In genomic region chrX:13529673-13530072, dm6 we compare ENCODE assay signal across 4 fruit fly cellular contexts.
TF ChIP-seq lines count a peak whose summit lies in the region.

No protein-coding gene starts in this region.

- TF ChIP-seq CTCF in whole organism, embryonic (GFP tag; optimal IDR thresholded peaks at IDR 0.05; lab: Kevin White, UChicago) = no peak

TF ChIP-seq in whole organism, embryonic, 481 proteins besides CTCF, POLR2A, EP300 and RAD21 (continues in another document):
- TF ChIP-seq CG31441 (GFP tag; IDR thresholded peaks at IDR 0.05; lab: Robert Waterston, UW) = no peak
- TF ChIP-seq slbo (GFP tag; IDR thresholded peaks at IDR 0.05; lab: Robert Waterston, UW) = no peak
- TF ChIP-seq Ada2b (GFP tag; IDR thresholded peaks at IDR 0.05; lab: Robert Waterston, UW) = 0 out of 2 replicates have a peak, but pooled peaks have one; percentile 30
- no peak for TF ChIP-seq dimm (GFP tag; IDR thresholded peaks at IDR 0.05; lab: Robert Waterston, UW)
- no peak for TF ChIP-seq tna (GFP tag; IDR thresholded peaks at IDR 0.05; lab: Robert Waterston, UW; ENCODE audit: partially characterized antibody)
- no peak for TF ChIP-seq Dp (GFP tag; optimal IDR thresholded peaks at IDR 0.05; lab: Kevin White, UChicago)
- TF ChIP-seq CG6765 (GFP tag; optimal IDR thresholded peaks at IDR 0.05; lab: Kevin White, UChicago) = no peak
- TF ChIP-seq bsh (GFP tag; optimal IDR thresholded peaks at IDR 0.05; lab: Kevin White, UChicago) = no peak
- TF ChIP-seq Doc2 (GFP tag; IDR thresholded peaks at IDR 0.05; lab: Robert Waterston, UW) = no peak
- no peak for TF ChIP-seq br (optimal IDR thresholded peaks at IDR 0.05; lab: Kevin White, UChicago)
- no peak for TF ChIP-seq CG13775 (GFP tag; optimal IDR thresholded peaks at IDR 0.05; lab: Kevin White, UChicago)
- TF ChIP-seq sima (GFP tag; optimal IDR thresholded peaks at IDR 0.05; lab: Kevin White, UChicago) = no peak
- no peak for TF ChIP-seq pan (optimal IDR thresholded peaks at IDR 0.05; lab: Kevin White, UChicago)
- TF ChIP-seq pan (GFP tag; optimal IDR thresholded peaks at IDR 0.05 in 1 of 2, IDR thresholded peaks at IDR 0.05 in 1 of 2) = peak in 1 of 2 experiments; percentile 11
- TF ChIP-seq CG12104 (GFP tag; optimal IDR thresholded peaks at IDR 0.05; lab: Kevin White, UChicago) = no peak
- no peak for TF ChIP-seq Pdp1 (GFP tag; optimal IDR thresholded peaks at IDR 0.05; lab: Kevin White, UChicago)
- TF ChIP-seq CG14441 (GFP tag; IDR thresholded peaks at IDR 0.05; lab: Robert Waterston, UW) = no peak
- no peak for TF ChIP-seq psq (GFP tag; optimal IDR thresholded peaks at IDR 0.05; lab: Kevin White, UChicago)
- TF ChIP-seq CG8478 (optimal IDR thresholded peaks at IDR 0.05; lab: Kevin White, UChicago) = no peak
- no peak for TF ChIP-seq Scr (GFP tag; IDR thresholded peaks at IDR 0.05; lab: Robert Waterston, UW; ENCODE audit: partially characterized antibody)
- TF ChIP-seq gem (tag; optimal IDR thresholded peaks at IDR 0.05; lab: Kevin White, UChicago) = peak; percentile 32
- no peak for TF ChIP-seq CG12219 (GFP tag; optimal IDR thresholded peaks at IDR 0.05; lab: Kevin White, UChicago)
- no peak for TF ChIP-seq Nf-YC (tag; optimal IDR thresholded peaks at IDR 0.05; lab: Kevin White, UChicago)

TF ChIP-seq in whole organism, prepupa, 60 proteins besides CTCF, POLR2A, EP300 and RAD21 (continues in another document):
- peak; percentile 71 for TF ChIP-seq svp (GFP tag; lab: Kevin White, UChicago)
- TF ChIP-seq CG4318 (GFP tag; optimal IDR thresholded peaks at IDR 0.05; lab: Kevin White, UChicago) = no peak
- TF ChIP-seq dsx (GFP tag; optimal IDR thresholded peaks at IDR 0.05; lab: Kevin White, UChicago; ENCODE audit: poor library complexity, severe bottlenecking) = no peak
- peak; percentile 29 for TF ChIP-seq CG3919 (GFP tag; optimal IDR thresholded peaks at IDR 0.05; lab: Kevin White, UChicago)
- TF ChIP-seq CG11902 (GFP tag; optimal IDR thresholded peaks at IDR 0.05; lab: Kevin White, UChicago) = no peak
- peak; percentile 6 for TF ChIP-seq OdsH (GFP tag; optimal IDR thresholded peaks at IDR 0.05; lab: Kevin White, UChicago)
- TF ChIP-seq Gug (GFP tag; IDR thresholded peaks at IDR 0.05; lab: Robert Waterston, UW) = no peak
- no peak for TF ChIP-seq acj6 (GFP tag; optimal IDR thresholded peaks at IDR 0.05; lab: Kevin White, UChicago)
- TF ChIP-seq Met (GFP tag; optimal IDR thresholded peaks at IDR 0.05; lab: Kevin White, UChicago) = peak; percentile 23
- TF ChIP-seq CG11294 (GFP tag; IDR thresholded peaks at IDR 0.05; lab: Robert Waterston, UW) = no peak
- peak; percentile 3 for TF ChIP-seq Smox (GFP tag; optimal IDR thresholded peaks at IDR 0.05; lab: Kevin White, UChicago)
- TF ChIP-seq Eip93F (GFP tag; optimal IDR thresholded peaks at IDR 0.05; lab: Kevin White, UChicago) = no peak
- no peak for TF ChIP-seq CG7368 (GFP tag; optimal IDR thresholded peaks at IDR 0.05; lab: Kevin White, UChicago)
- no peak for TF ChIP-seq dac (GFP tag; optimal IDR thresholded peaks at IDR 0.05; lab: Kevin White, UChicago)
- no peak for TF ChIP-seq CG6792 (GFP tag; optimal IDR thresholded peaks at IDR 0.05; lab: Kevin White, UChicago)
- TF ChIP-seq pdm3 (GFP tag; optimal IDR thresholded peaks at IDR 0.05; lab: Kevin White, UChicago) = no peak
- no peak for TF ChIP-seq CG31627 (GFP tag; optimal IDR thresholded peaks at IDR 0.05; lab: Kevin White, UChicago)
- TF ChIP-seq vri (GFP tag; optimal IDR thresholded peaks at IDR 0.05; lab: Kevin White, UChicago) = no peak
- no peak for TF ChIP-seq Hr39 (GFP tag; optimal IDR thresholded peaks at IDR 0.05; lab: Kevin White, UChicago)
- no peak for TF ChIP-seq eg (GFP tag; IDR thresholded peaks at IDR 0.05; lab: Robert Waterston, UW)
- no peak for TF ChIP-seq Lpt (GFP tag; optimal IDR thresholded peaks at IDR 0.05; lab: Kevin White, UChicago)
- no peak for TF ChIP-seq Ets21C (GFP tag; optimal IDR thresholded peaks at IDR 0.05; lab: Kevin White, UChicago)
- TF ChIP-seq CG34406 (GFP tag; optimal IDR thresholded peaks at IDR 0.05; lab: Kevin White, UChicago) = peak; percentile 17
- no peak for TF ChIP-seq CG1621 (tag; optimal IDR thresholded peaks at IDR 0.05; lab: Kevin White, UChicago)
- TF ChIP-seq CG10669 (GFP tag; optimal IDR thresholded peaks at IDR 0.05; lab: Kevin White, UChicago) = no peak

TF ChIP-seq in whole organism, pupa, 21 proteins besides CTCF, POLR2A, EP300 and RAD21:
- peak; percentile 29 for TF ChIP-seq Snoo (tag; optimal IDR thresholded peaks at IDR 0.05; lab: Kevin White, UChicago)
- 0 out of 2 replicates have a peak, but pooled peaks have one; percentile 8 for TF ChIP-seq Ets98B (GFP tag; IDR thresholded peaks at IDR 0.05; lab: Robert Waterston, UW)
- TF ChIP-seq CG12605 (GFP tag; IDR thresholded peaks at IDR 0.05; lab: Robert Waterston, UW) = no peak
- peak; percentile 0 for TF ChIP-seq CG14655 (GFP tag; optimal IDR thresholded peaks at IDR 0.05; lab: Kevin White, UChicago)

TF ChIP-seq in whole organism, wandering third instar larva, 38 proteins besides CTCF, POLR2A, EP300 and RAD21:
- TF ChIP-seq Hr78 (GFP tag; optimal IDR thresholded peaks at IDR 0.05; lab: Kevin White, UChicago) (no peak), CG9705 (GFP tag; optimal IDR thresholded peaks at IDR 0.05; lab: Kevin White, UChicago) (no peak), dmrt93B (GFP tag; optimal IDR thresholded peaks at IDR 0.05; lab: Kevin White, UChicago) (peak; percentile 19), tai (GFP tag; optimal IDR thresholded peaks at IDR 0.05; lab: Kevin White, UChicago) (no peak), Rel (GFP tag; optimal IDR thresholded peaks at IDR 0.05; lab: Kevin White, UChicago) (no peak), Rel (tag; optimal IDR thresholded peaks at IDR 0.05; lab: Kevin White, UChicago) (no peak), GATAd (GFP tag; optimal IDR thresholded peaks at IDR 0.05; lab: Kevin White, UChicago) (no peak), sv (GFP tag; optimal IDR thresholded peaks at IDR 0.05; lab: Kevin White, UChicago) (no peak), rgr (GFP tag; optimal IDR thresholded peaks at IDR 0.05; lab: Kevin White, UChicago) (peak; percentile 65), foxo (GFP tag; optimal IDR thresholded peaks at IDR 0.05; lab: Kevin White, UChicago) (peak in 1 of 2 experiments; percentile 70), ey (GFP tag; optimal IDR thresholded peaks at IDR 0.05; lab: Kevin White, UChicago) (peak; percentile 7), pan (optimal IDR thresholded peaks at IDR 0.05; lab: Kevin White, UChicago) (no peak), Hr83 (GFP tag; optimal IDR thresholded peaks at IDR 0.05; lab: Kevin White, UChicago; ENCODE audit: poor library complexity, severe bottlenecking) (no peak), woc (GFP tag; optimal IDR thresholded peaks at IDR 0.05; lab: Kevin White, UChicago) (no peak), h (GFP tag; optimal IDR thresholded peaks at IDR 0.05; lab: Kevin White, UChicago) (peak; percentile 58), CrebA (GFP tag; optimal IDR thresholded peaks at IDR 0.05; lab: Kevin White, UChicago; ENCODE audit: borderline replicate concordance) (no peak), Vsx2 (GFP tag; optimal IDR thresholded peaks at IDR 0.05; lab: Kevin White, UChicago; ENCODE audit: partially characterized antibody) (no peak), Dif (GFP tag; optimal IDR thresholded peaks at IDR 0.05; lab: Kevin White, UChicago; ENCODE audit: partially characterized antibody) (no peak), psq (GFP tag; optimal IDR thresholded peaks at IDR 0.05; lab: Kevin White, UChicago) (peak; percentile 53), Mio (GFP tag; optimal IDR thresholded peaks at IDR 0.05; lab: Kevin White, UChicago) (no peak), CG32264 (GFP tag; optimal IDR thresholded peaks at IDR 0.05; lab: Kevin White, UChicago) (no peak), brk (GFP tag; optimal IDR thresholded peaks at IDR 0.05; lab: Kevin White, UChicago) (no peak), br (GFP tag; optimal IDR thresholded peaks at IDR 0.05; lab: Kevin White, UChicago) (no peak), N (GFP tag; optimal IDR thresholded peaks at IDR 0.05; lab: Kevin White, UChicago) (no peak), Myc (optimal IDR thresholded peaks at IDR 0.05; lab: Kevin White, UChicago) (no peak), Sp1 (GFP tag; optimal IDR thresholded peaks at IDR 0.05; lab: Kevin White, UChicago) (peak; percentile 52), lola (GFP tag; optimal IDR thresholded peaks at IDR 0.05; lab: Kevin White, UChicago) (no peak), OdsH (GFP tag; optimal IDR thresholded peaks at IDR 0.05; lab: Kevin White, UChicago) (peak; percentile 56), HLH106 (tag; optimal IDR thresholded peaks at IDR 0.05; lab: Kevin White, UChicago) (peak; percentile 61), fru (GFP tag; optimal IDR thresholded peaks at IDR 0.05; lab: Kevin White, UChicago) (peak; percentile 15), dsf (GFP tag; optimal IDR thresholded peaks at IDR 0.05; lab: Kevin White, UChicago; ENCODE audit: borderline replicate concordance) (no peak)

Comparison
In these comparisons a context has a peak if more than half of its experiments do, and no peak if none do; other contexts are left out.
1. Of the 7 proteins assayed by ChIP-seq in both whole organism, embryonic and whole organism, prepupa: peak only in whole organism, embryonic: none; only in whole organism, prepupa: Sox102F; in both: none; in neither: 6.